Fruit fly (Drosophila melanogaster): ENCODE results near the gene disco.

The disco gene

dm6 chrX:16203269-16203925 lies 13.2 kb downstream of the disco start:
- TF ChIP-seq Dll (optimal IDR thresholded peaks at IDR 0.05) = no peak
- no peak for TF ChIP-seq CG8478 (optimal IDR thresholded peaks at IDR 0.05)
- TF ChIP-seq pan (optimal IDR thresholded peaks at IDR 0.05) = no peak
- TF ChIP-seq usp (GFP tag; optimal IDR thresholded peaks at IDR 0.05) = no peak
- TF ChIP-seq psq (optimal IDR thresholded peaks at IDR 0.05) = no peak
- TF ChIP-seq EcR (GFP tag; optimal IDR thresholded peaks at IDR 0.05) = no peak

- no peak for TF ChIP-seq Dll (optimal IDR thresholded peaks at IDR 0.05)
- no peak for TF ChIP-seq psq (optimal IDR thresholded peaks at IDR 0.05)
- TF ChIP-seq usp (GFP tag; optimal IDR thresholded peaks at IDR 0.05) = no peak
- TF ChIP-seq EcR (GFP tag; optimal IDR thresholded peaks at IDR 0.05) = no peak
- TF ChIP-seq CG8478 (optimal IDR thresholded peaks at IDR 0.05) = no peak
- no peak for TF ChIP-seq pan (optimal IDR thresholded peaks at IDR 0.05)
Measured at dm6 chrX:16193814-16194213, 22.7 kb downstream of the disco start.

- TF ChIP-seq CG8478 (optimal IDR thresholded peaks at IDR 0.05) (no peak), pan (optimal IDR thresholded peaks at IDR 0.05) (no peak), Dll (optimal IDR thresholded peaks at IDR 0.05) (no peak), usp (GFP tag; optimal IDR thresholded peaks at IDR 0.05) (no peak), EcR (GFP tag; optimal IDR thresholded peaks at IDR 0.05) (no peak), psq (optimal IDR thresholded peaks at IDR 0.05) (no peak)
Measured at dm6 chrX:16175079-16175478, 41.5 kb downstream of the disco start.

- TF ChIP-seq usp (GFP tag; optimal IDR thresholded peaks at IDR 0.05) = no peak
- TF ChIP-seq pan (optimal IDR thresholded peaks at IDR 0.05) = no peak
- no peak for TF ChIP-seq CG8478 (optimal IDR thresholded peaks at IDR 0.05)
- no peak for TF ChIP-seq EcR (GFP tag; optimal IDR thresholded peaks at IDR 0.05)
Measured at dm6 chrX:16171427-16171826, 45.1 kb downstream of the disco start.

Measured in whole organism.